Fruit fly (Drosophila melanogaster) whole organism, embryonic: ENCODE results near the gene lobo.

Source experiments
- ATbp ChIP-seq: fragments of 200-800 bp; sonication (Bioruptor generic); optimal IDR thresholded peaks from 2 replicates; lab custom pipeline; 2017; ENCODE audit warnings: missing biosample characterization, mild to moderate bottlenecking, missing genetic modification characterization, missing genetic modification reagents
- Abd-B ChIP-seq: fragments of 200-800 bp; sonication (Bioruptor generic); optimal IDR thresholded peaks from 2 replicates; lab custom pipeline; 2018; ENCODE audit warnings: missing biosample characterization, mild to moderate bottlenecking, missing genetic modification characterization, moderate library complexity
- Adf1 ChIP-seq: fragments of 200-800 bp; sonication (Bioruptor generic); IDR thresholded peaks from 2 replicates; pipeline ENCODE4 v1.3.6; 2022; ENCODE audit warnings: missing biosample characterization, missing genetic modification characterization
- Aef1 ChIP-seq: fragments of 200-800 bp; sonication (Bioruptor generic); IDR thresholded peaks from 3 replicates; pipeline ENCODE4 v1.3.6; 2022; ENCODE audit warnings: missing biosample characterization, missing genetic modification characterization
- Asciz ChIP-seq: fragments of 200-800 bp; sonication (Bioruptor generic); optimal IDR thresholded peaks from 2 replicates; lab custom pipeline; 2017; ENCODE audit warnings: missing biosample characterization, mild to moderate bottlenecking, missing genetic modification characterization, missing genetic modification reagents
- Bdp1 ChIP-seq: fragments of 200-800 bp; sonication (Bioruptor generic); optimal IDR thresholded peaks from 3 replicates; lab custom pipeline; 2016; ENCODE audit warnings: missing biosample characterization, missing genetic modification characterization
- C15 ChIP-seq: fragments of 200-800 bp; sonication (Bioruptor generic); IDR thresholded peaks from 3 replicates; pipeline ENCODE4 v1.3.6; 2022; ENCODE audit warnings: missing biosample characterization, missing genetic modification characterization
- CG1024 ChIP-seq: fragments of 200-800 bp; sonication (Bioruptor generic); IDR thresholded peaks from 2 replicates; pipeline ENCODE4 v1.3.6; 2022; ENCODE audit warnings: missing biosample characterization, missing genetic modification characterization
- CG10462 ChIP-seq: fragments of 200-800 bp; sonication (Bioruptor generic); optimal IDR thresholded peaks from 2 replicates; lab custom pipeline; 2016; ENCODE audit warnings: missing biosample characterization, missing genetic modification characterization
- CG11695 ChIP-seq: fragments of 200-800 bp; sonication (Bioruptor generic); IDR thresholded peaks from 3 replicates; pipeline ENCODE4 v1.3.6; 2022; ENCODE audit warnings: missing biosample characterization, missing genetic modification characterization
- CG11723 ChIP-seq: fragments of 200-800 bp; sonication (Bioruptor generic); optimal IDR thresholded peaks from 2 replicates; lab custom pipeline; 2017; ENCODE audit warnings: missing biosample characterization, mild to moderate bottlenecking, missing genetic modification characterization
- CG1832 ChIP-seq: fragments of 200-800 bp; sonication (Bioruptor generic); optimal IDR thresholded peaks from 2 replicates; lab custom pipeline; 2017; ENCODE audit warnings: missing biosample characterization, mild to moderate bottlenecking, missing genetic modification characterization, inconsistent platforms
- CG30431 ChIP-seq: fragments of 200-800 bp; sonication (Bioruptor generic); optimal IDR thresholded peaks from 2 replicates; lab custom pipeline; 2017; ENCODE audit warnings: missing biosample characterization, missing genetic modification characterization
- CG31441 ChIP-seq: fragments of 200-800 bp; sonication (Bioruptor generic); IDR thresholded peaks from 2 replicates; pipeline ENCODE4 v1.3.6; 2022; ENCODE audit warnings: missing biosample characterization, missing genetic modification characterization
- CG33213 ChIP-seq: fragments of 200-800 bp; sonication (Bioruptor generic); optimal IDR thresholded peaks from 3 replicates; lab custom pipeline; 2016; ENCODE audit warnings: missing biosample characterization, missing genetic modification characterization
- CG3838 ChIP-seq: fragments of 200-800 bp; sonication (Bioruptor generic); optimal IDR thresholded peaks from 3 replicates; lab custom pipeline; 2016; ENCODE audit warnings: missing biosample characterization, missing genetic modification characterization
- CG7357 ChIP-seq: fragments of 200-800 bp; sonication (Bioruptor generic); IDR thresholded peaks from 3 replicates; pipeline ENCODE4 v1.3.6; 2022; ENCODE audit warnings: missing biosample characterization, missing genetic modification characterization
- CG8478 ChIP-seq: fragments of >200 bp; optimal IDR thresholded peaks from 2 replicates; lab custom pipeline; 2018
- CG8765 ChIP-seq: fragments of 200-800 bp; sonication (Bioruptor generic); IDR thresholded peaks from 2 replicates; pipeline ENCODE4 v1.3.6; 2022; ENCODE audit warnings: missing biosample characterization, missing genetic modification characterization
- CG9215 ChIP-seq: fragments of 200-800 bp; sonication (Bioruptor generic); IDR thresholded peaks from 2 replicates; pipeline ENCODE4 v1.3.6; 2022; ENCODE audit warnings: missing biosample characterization, missing genetic modification characterization
- CG9932 ChIP-seq: fragments of 200-800 bp; sonication (Bioruptor generic); IDR thresholded peaks from 2 replicates; pipeline ENCODE4 v1.3.6; 2022; ENCODE audit warnings: missing biosample characterization, missing genetic modification characterization
- Dfd ChIP-seq, 2 experiments: fragments of >200 bp; optimal IDR thresholded peaks; 2 replicates each; lab custom pipeline; 2017; ENCODE audit warnings: missing biosample characterization in 2 of 2, missing genetic modification characterization in 2 of 2
- Dip2 ChIP-seq: fragments of 200-800 bp; sonication (Bioruptor generic); IDR thresholded peaks from 2 replicates; pipeline ENCODE4 v1.3.6; 2022; ENCODE audit warnings: missing biosample characterization, missing genetic modification characterization
- Gug ChIP-seq: fragments of 200-800 bp; sonication (Bioruptor generic); IDR thresholded peaks from 4 replicates; pipeline ENCODE4 v1.3.6; 2022; ENCODE audit warnings: missing biosample characterization, missing genetic modification characterization
- HLH4C ChIP-seq: fragments of 200-800 bp; sonication (Bioruptor generic); IDR thresholded peaks from 3 replicates; pipeline ENCODE4 v1.3.6; 2022; ENCODE audit warnings: missing biosample characterization, missing genetic modification characterization; ENCODE audit not compliant: partially characterized antibody
- Hmr ChIP-seq: fragments of 200-800 bp; sonication (Bioruptor generic); optimal IDR thresholded peaks from 3 replicates; lab custom pipeline; 2017; ENCODE audit warnings: mild to moderate bottlenecking, missing biosample characterization, missing genetic modification reagents, missing genetic modification characterization
- Lim3 ChIP-seq: fragments of 200-800 bp; sonication (Bioruptor generic); IDR thresholded peaks from 2 replicates; pipeline ENCODE4 v1.3.6; 2022; ENCODE audit warnings: missing biosample characterization, missing genetic modification characterization
- Meics ChIP-seq: fragments of 200-800 bp; sonication (Bioruptor generic); optimal IDR thresholded peaks from 2 replicates; lab custom pipeline; 2017; ENCODE audit warnings: missing biosample characterization, mild to moderate bottlenecking, missing genetic modification characterization
- Mrtf ChIP-seq: fragments of 200-800 bp; sonication (Bioruptor generic); IDR thresholded peaks from 3 replicates; pipeline ENCODE4 v1.3.6; 2022; ENCODE audit warnings: missing biosample characterization, missing genetic modification characterization
- PHDP ChIP-seq: fragments of 200-800 bp; sonication (Bioruptor generic); optimal IDR thresholded peaks from 3 replicates; lab custom pipeline; 2018; ENCODE audit warnings: missing biosample characterization, mild to moderate bottlenecking, missing genetic modification characterization, moderate library complexity
- Taf1 ChIP-seq: fragments of 200-800 bp; sonication (Bioruptor generic); IDR thresholded peaks from 2 replicates; pipeline ENCODE4 v1.3.6; 2022; ENCODE audit warnings: missing biosample characterization, missing genetic modification characterization
- al ChIP-seq: fragments of 200-800 bp; sonication (Bioruptor generic); IDR thresholded peaks from 2 replicates; pipeline ENCODE4 v1.3.6; 2022; ENCODE audit warnings: missing biosample characterization, missing genetic modification characterization
- ara ChIP-seq: fragments of 200-800 bp; sonication (Bioruptor generic); IDR thresholded peaks from 2 replicates; pipeline ENCODE4 v1.3.6; 2022; ENCODE audit warnings: missing biosample characterization, missing genetic modification characterization
- ash1 ChIP-seq: fragments of 200-800 bp; sonication (Bioruptor generic); optimal IDR thresholded peaks from 2 replicates; lab custom pipeline; 2018; ENCODE audit warnings: missing biosample characterization, mild to moderate bottlenecking, missing genetic modification characterization
- az2 ChIP-seq: fragments of 200-800 bp; sonication (Bioruptor generic); optimal IDR thresholded peaks from 3 replicates; lab custom pipeline; 2016; ENCODE audit warnings: missing biosample characterization, missing genetic modification characterization
- ci ChIP-seq: fragments of 200-800 bp; sonication (Bioruptor generic); IDR thresholded peaks from 3 replicates; pipeline ENCODE4 v1.3.6; 2022; ENCODE audit warnings: missing biosample characterization, missing genetic modification characterization
- corto ChIP-seq: fragments of 200-800 bp; sonication (Bioruptor generic); optimal IDR thresholded peaks from 2 replicates; lab custom pipeline; 2016; ENCODE audit warnings: missing biosample characterization, mild to moderate bottlenecking, missing genetic modification characterization, moderate library complexity
- crol ChIP-seq: fragments of 200-800 bp; sonication (Bioruptor generic); IDR thresholded peaks from 2 replicates; pipeline ENCODE4 v1.3.6; 2022; ENCODE audit warnings: missing biosample characterization, missing genetic modification characterization
- cwo ChIP-seq: fragments of 200-800 bp; sonication (Bioruptor generic); optimal IDR thresholded peaks from 3 replicates; lab custom pipeline; 2017; ENCODE audit warnings: missing biosample characterization, missing genetic modification characterization, mild to moderate bottlenecking, moderate library complexity, missing genetic modification reagents
- emc ChIP-seq: fragments of 200-800 bp; sonication (Bioruptor generic); optimal IDR thresholded peaks from 2 replicates; lab custom pipeline; 2016; ENCODE audit warnings: missing biosample characterization, missing genetic modification characterization
- gcm ChIP-seq: fragments of 200-800 bp; sonication (Bioruptor generic); optimal IDR thresholded peaks from 2 replicates; lab custom pipeline; 2019; ENCODE audit warnings: missing biosample characterization, mild to moderate bottlenecking, missing genetic modification characterization, moderate library complexity
- grau ChIP-seq: fragments of 200-800 bp; optimal IDR thresholded peaks from 3 replicates; lab custom pipeline; 2019; ENCODE audit warnings: missing biosample characterization, mild to moderate bottlenecking, missing genetic modification characterization, moderate library complexity
- grn ChIP-seq: fragments of 200-800 bp; sonication (Bioruptor generic); optimal IDR thresholded peaks from 3 replicates; lab custom pipeline; 2017; ENCODE audit warnings: missing biosample characterization, missing genetic modification characterization
- kay ChIP-seq: fragments of 200-800 bp; sonication (Bioruptor generic); optimal IDR thresholded peaks from 2 replicates; lab custom pipeline; 2016; ENCODE audit warnings: missing biosample characterization, missing genetic modification characterization
- sd ChIP-seq: fragments of 200-800 bp; sonication (Bioruptor generic); optimal IDR thresholded peaks from 3 replicates; lab custom pipeline; 2018; ENCODE audit warnings: missing biosample characterization, mild to moderate bottlenecking, missing genetic modification characterization, moderate library complexity
- sisA ChIP-seq: fragments of 200-800 bp; sonication (Bioruptor generic); IDR thresholded peaks from 2 replicates; pipeline ENCODE4 v1.3.6; 2022; ENCODE audit warnings: missing biosample characterization, missing genetic modification characterization
- stwl ChIP-seq: fragments of 200-800 bp; sonication (Bioruptor generic); optimal IDR thresholded peaks from 3 replicates; lab custom pipeline; 2018; ENCODE audit warnings: missing biosample characterization, mild to moderate bottlenecking, missing genetic modification characterization, moderate library complexity
- tna ChIP-seq: fragments of 200-800 bp; sonication (Bioruptor generic); IDR thresholded peaks from 2 replicates; pipeline ENCODE4 v1.3.6; 2022; ENCODE audit warnings: missing biosample characterization, missing genetic modification characterization; ENCODE audit not compliant: partially characterized antibody
- trh ChIP-seq: fragments of 200-800 bp; sonication (Bioruptor generic); optimal IDR thresholded peaks from 2 replicates; lab custom pipeline; 2016; ENCODE audit warnings: missing biosample characterization, missing genetic modification characterization
- usp ChIP-seq: fragments of >200 bp; optimal IDR thresholded peaks from 2 replicates; lab custom pipeline; 2017; ENCODE audit warnings: missing biosample characterization, missing genetic modification characterization
- zfh2 ChIP-seq: fragments of 200-800 bp; sonication (Bioruptor generic); optimal IDR thresholded peaks from 2 replicates; lab custom pipeline; 2016; ENCODE audit warnings: missing biosample characterization, missing genetic modification characterization

The lobo gene

DNA sequence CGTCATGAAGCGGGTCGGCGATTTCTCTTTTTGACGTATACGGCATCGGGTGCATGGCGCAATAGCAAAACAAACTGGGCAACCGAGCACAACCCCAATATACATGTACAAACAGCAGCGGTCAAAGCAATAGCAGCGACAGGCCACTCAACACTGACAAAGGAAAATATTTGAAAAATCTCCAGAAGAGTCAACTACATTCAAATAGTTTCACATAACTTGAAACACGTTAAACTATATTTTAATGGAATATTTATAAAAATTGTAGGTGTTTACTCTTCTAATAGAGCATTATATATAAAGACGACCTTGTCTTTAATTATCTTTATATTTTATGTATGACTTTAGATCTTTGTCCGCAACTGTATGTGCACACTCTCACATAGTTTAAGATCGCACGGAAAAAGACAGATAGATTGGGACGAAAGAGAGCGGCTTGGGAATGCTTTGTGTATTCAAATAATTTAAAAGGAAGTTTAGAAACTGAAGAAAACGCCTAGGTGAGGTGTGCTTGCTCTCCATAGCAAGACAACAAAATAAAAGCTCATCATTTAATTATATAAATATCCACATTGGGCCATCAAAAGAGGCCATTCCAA lies 13.9 kb upstream of the lobo start (continued):
- TF ChIP-seq gcm (GFP tag; lab: Kevin White, UChicago) (peak; percentile 79), az2 (GFP tag; lab: Kevin White, UChicago) (peak; percentile 75), CG33213 (GFP tag; lab: Kevin White, UChicago) (no peak), CG9215 (no peak), grn (GFP tag; lab: Kevin White, UChicago) (peak; percentile 52), ATbp (GFP tag; lab: Kevin White, UChicago) (peak; percentile 78), al (GFP tag; lab: Robert Waterston, UW) (peak; percentile 33; the same call in 1 of the 2 replicates), CG30431 (GFP tag; lab: Kevin White, UChicago) (peak; percentile 29), grau (peak; percentile 81), CG1832 (no peak), ash1 (GFP tag; lab: Kevin White, UChicago) (no peak), corto (no peak), kay (peak; percentile 10), Abd-B (peak; percentile 60), Aef1 (peak; percentile 63), CG9932 (peak; percentile 55), stwl (no peak), crol (GFP tag; lab: Robert Waterston, UW) (0 out of 2 replicates have a peak, but pooled peaks have one; percentile 6), Meics (GFP tag; lab: Kevin White, UChicago) (peak; percentile 68), CG1024 (peak; percentile 56; the same call in 1 of the 2 replicates), Mrtf (GFP tag; lab: Robert Waterston, UW) (peak; percentile 63; the same call in 1 of the 3 replicates), sisA (peak; percentile 69), CG7357 (GFP tag; lab: Robert Waterston, UW) (peak; percentile 69; the same call in 2 of the 3 replicates), CG31441 (GFP tag; lab: Robert Waterston, UW) (peak; percentile 86), Bdp1 (GFP tag; lab: Kevin White, UChicago) (no peak), Lim3 (GFP tag; lab: Robert Waterston, UW) (no peak), CG10462 (GFP tag; lab: Kevin White, UChicago) (peak; percentile 12), PHDP (peak; percentile 80), Gug (GFP tag; lab: Robert Waterston, UW) (peak; percentile 35; the same call in 1 of the 4 replicates), usp (GFP tag; lab: Kevin White, UChicago) (no peak), CG11723 (GFP tag; lab: Kevin White, UChicago) (peak; percentile 61), Taf1 (GFP tag; lab: Robert Waterston, UW) (0 out of 2 replicates have a peak, but pooled peaks have one; percentile 16), Dip2 (GFP tag; lab: Robert Waterston, UW) (no peak), Dfd (GFP tag; optimal IDR thresholded peaks at IDR 0.05; lab: Kevin White, UChicago) (no peak), CG11695 (peak; percentile 86), ci (GFP tag; lab: Robert Waterston, UW) (peak; percentile 81), HLH4C (GFP tag; lab: Robert Waterston, UW) (no peak), cwo (peak; percentile 65), ara (GFP tag; lab: Robert Waterston, UW) (peak; percentile 48; the same call in 1 of the 2 replicates), CG3838 (GFP tag; lab: Kevin White, UChicago) (no peak), Asciz (GFP tag; lab: Kevin White, UChicago) (peak; percentile 72), Adf1 (GFP tag; lab: Robert Waterston, UW) (no peak), CG8765 (GFP tag; lab: Robert Waterston, UW) (no peak), sd (tag; lab: Kevin White, UChicago) (peak; percentile 32), C15 (GFP tag; lab: Robert Waterston, UW) (no peak), CG8478 (lab: Kevin White, UChicago) (no peak), emc (no peak), tna (GFP tag; lab: Robert Waterston, UW) (no peak), trh (GFP tag; lab: Kevin White, UChicago) (peak; percentile 10), Hmr (GFP tag; lab: Kevin White, UChicago) (peak; percentile 74), zfh2 (GFP tag; lab: Kevin White, UChicago) (peak; percentile 33)
